Worm (Caenorhabditis elegans) whole organism, L1 larva: ENCODE measurements around the gene F44E2.10.

Experiments used
- C16A3.4 ChIP-seq: fragments of 150-350 bp; optimal IDR thresholded peaks from 2 replicates; lab custom pipeline; 2014; ENCODE audit warnings: missing biosample characterization, missing genetic modification characterization
- alr-1 ChIP-seq: fragments of 200-800 bp; sonication (Bioruptor generic); optimal IDR thresholded peaks from 2 replicates; lab custom pipeline; 2018; ENCODE audit warnings: borderline replicate concordance, mild to moderate bottlenecking, missing genetic modification characterization, missing compliant biosample characterization
- ama-1 ChIP-seq: fragments of 150-350 bp; optimal IDR thresholded peaks from 2 replicates; lab custom pipeline; 2014
- blmp-1 ChIP-seq: fragments of 150-350 bp; optimal IDR thresholded peaks from 2 replicates; lab custom pipeline; 2014; ENCODE audit warnings: missing biosample characterization, missing genetic modification characterization
- hlh-17 ChIP-seq: fragments of 200-800 bp; sonication (Bioruptor generic); optimal IDR thresholded peaks from 2 replicates; lab custom pipeline; 2018; ENCODE audit warnings: missing genetic modification characterization, mild to moderate bottlenecking, missing compliant biosample characterization, moderate library complexity, borderline replicate concordance
- jun-1 ChIP-seq: fragments of 150-350 bp; optimal IDR thresholded peaks from 2 replicates; lab custom pipeline; 2014; ENCODE audit warnings: missing biosample characterization, missing genetic modification reagents, missing genetic modification characterization
- lin-15B ChIP-seq: fragments of 150-350 bp; sonication (generic microtip); optimal IDR thresholded peaks from 3 replicates; lab custom pipeline; 2014; ENCODE audit warnings: missing biosample characterization, missing genetic modification characterization
- unc-98 ChIP-seq: fragments of 200-800 bp; sonication (Bioruptor generic); IDR thresholded peaks from 2 replicates; pipeline ENCODE4 v1.3.6; 2022; ENCODE audit warnings: missing genetic modification characterization, missing compliant biosample characterization
- ztf-4 ChIP-seq: fragments of 150-350 bp; optimal IDR thresholded peaks from 2 replicates; lab custom pipeline; 2014; ENCODE audit warnings: missing biosample characterization, missing genetic modification characterization

DNA sequence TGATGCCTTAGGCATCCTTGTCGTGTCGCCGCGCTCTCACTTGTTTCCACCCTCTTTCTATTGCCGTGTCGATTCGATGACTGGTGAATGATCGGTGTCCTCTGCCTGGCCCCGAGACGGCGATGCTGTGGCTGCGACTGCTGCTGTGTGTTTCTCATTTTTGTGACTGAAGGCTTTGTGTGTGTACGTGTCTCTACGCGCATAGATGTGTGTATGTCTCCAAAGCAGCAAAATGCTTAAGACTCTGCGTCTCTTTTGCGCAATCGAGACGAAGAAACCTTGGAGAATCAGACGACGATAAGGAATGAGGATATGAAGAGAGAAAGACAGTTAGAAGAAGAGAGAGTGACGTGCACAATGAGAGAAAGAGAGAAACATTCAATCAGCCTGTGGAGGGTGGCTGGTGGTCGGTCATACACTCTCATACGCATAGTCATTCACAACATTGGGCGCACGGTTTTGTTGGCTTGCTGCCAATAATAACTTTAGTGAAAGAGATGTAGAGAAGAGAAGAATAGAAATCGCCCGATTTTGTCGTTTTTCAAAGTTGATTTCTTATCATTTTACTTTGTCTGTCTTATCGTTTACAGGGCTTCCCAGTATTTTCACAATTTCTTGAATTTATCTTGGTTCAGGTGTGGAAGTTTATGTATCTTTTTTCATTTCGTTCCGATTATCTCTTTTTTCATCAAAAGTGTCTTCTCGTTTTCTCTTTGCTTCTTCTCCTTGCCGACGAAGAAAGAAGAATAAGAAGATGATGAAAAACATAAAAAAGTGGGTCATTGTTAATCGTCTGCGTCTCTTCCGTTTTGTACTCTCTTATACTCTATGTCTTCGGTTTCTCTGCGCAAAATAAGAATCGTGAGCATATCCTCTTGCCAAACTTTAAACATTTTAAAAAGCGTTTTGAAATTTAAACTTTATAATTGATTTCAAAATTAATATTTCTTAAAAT is 28.8 kb downstream of the F44E2.10 start:
- peak; percentile 85 for TF ChIP-seq blmp-1 (tag; lab: Kevin White, UChicago)
- TF ChIP-seq jun-1 = peak; percentile 97
- TF ChIP-seq unc-98 (GFP tag; lab: Robert Waterston, UW) = peak; percentile 53; the same call in 1 of the 2 replicates
- no peak for TF ChIP-seq hlh-17 (GFP tag; lab: Kevin White, UChicago)
- TF ChIP-seq lin-15B (tag; lab: Kevin White, UChicago) = peak; percentile 9
- peak; percentile 88 for TF ChIP-seq ama-1
- peak; percentile 96 for TF ChIP-seq ztf-4 (tag; lab: Kevin White, UChicago)
- TF ChIP-seq C16A3.4 (tag; lab: Kevin White, UChicago) = peak; percentile 91
- TF ChIP-seq alr-1 (tag; lab: Kevin White, UChicago) = no peak
